Fruit fly (Drosophila melanogaster) whole organism, embryonic: ENCODE data around the gene CG12784.

ENCODE experiments used
- Aef1 ChIP-seq: fragments of 200-800 bp; sonication (Bioruptor generic); IDR thresholded peaks from 3 replicates; pipeline ENCODE4 v1.3.6; 2022; ENCODE audit warnings: missing biosample characterization, missing genetic modification characterization
- Atf3 ChIP-seq: fragments of 200-800 bp; sonication (Bioruptor generic); optimal IDR thresholded peaks from 3 replicates; lab custom pipeline; 2016; ENCODE audit warnings: missing biosample characterization, missing genetic modification characterization
- CG10431 ChIP-seq: fragments of 200-800 bp; sonication (Bioruptor generic); optimal IDR thresholded peaks from 3 replicates; lab custom pipeline; 2018; ENCODE audit warnings: missing biosample characterization, mild to moderate bottlenecking, missing genetic modification characterization
- CG11085 ChIP-seq: fragments of 200-800 bp; sonication (Bioruptor generic); IDR thresholded peaks from 2 replicates; pipeline ENCODE4 v1.3.6; 2022; ENCODE audit warnings: missing biosample characterization, missing genetic modification characterization
- CG12769 ChIP-seq: fragments of 200-800 bp; sonication (Bioruptor generic); optimal IDR thresholded peaks from 2 replicates; lab custom pipeline; 2019; ENCODE audit warnings: missing biosample characterization, mild to moderate bottlenecking, missing genetic modification characterization, moderate library complexity
- CG13624 ChIP-seq: fragments of 200-800 bp; sonication (Bioruptor generic); optimal IDR thresholded peaks from 2 replicates; lab custom pipeline; 2016; ENCODE audit warnings: missing biosample characterization, missing genetic modification characterization
- CG1647 ChIP-seq: fragments of 200-800 bp; sonication (Bioruptor generic); optimal IDR thresholded peaks from 3 replicates; lab custom pipeline; 2016; ENCODE audit warnings: missing biosample characterization, missing genetic modification characterization
- CG2202 ChIP-seq: fragments of 200-800 bp; sonication (Bioruptor generic); optimal IDR thresholded peaks from 2 replicates; lab custom pipeline; 2018; ENCODE audit warnings: missing biosample characterization, mild to moderate bottlenecking, missing genetic modification characterization
- CG2889 ChIP-seq: fragments of 200-800 bp; sonication (Bioruptor generic); IDR thresholded peaks from 3 replicates; pipeline ENCODE4 v1.3.6; 2022; ENCODE audit warnings: missing biosample characterization, missing genetic modification characterization
- CG32767 ChIP-seq: fragments of 200-800 bp; sonication (Bioruptor generic); IDR thresholded peaks from 2 replicates; pipeline ENCODE4 v1.3.6; 2022; ENCODE audit warnings: missing biosample characterization, missing genetic modification characterization
- CG3407 ChIP-seq: fragments of 200-800 bp; sonication (Bioruptor generic); optimal IDR thresholded peaks from 2 replicates; lab custom pipeline; 2018; ENCODE audit warnings: missing biosample characterization, mild to moderate bottlenecking, missing genetic modification characterization
- CG4424 ChIP-seq: fragments of 200-800 bp; sonication (Bioruptor generic); optimal IDR thresholded peaks from 3 replicates; lab custom pipeline; 2016; ENCODE audit warnings: missing biosample characterization, missing genetic modification characterization
- CG7786 ChIP-seq: fragments of 200-800 bp; sonication (Bioruptor generic); optimal IDR thresholded peaks from 2 replicates; lab custom pipeline; 2016; ENCODE audit warnings: missing biosample characterization, missing genetic modification characterization
- CG9797 ChIP-seq: fragments of 200-800 bp; sonication (Bioruptor generic); optimal IDR thresholded peaks from 3 replicates; lab custom pipeline; 2018; ENCODE audit warnings: missing biosample characterization, mild to moderate bottlenecking, missing genetic modification characterization
- Chrac-16 ChIP-seq: fragments of 200-800 bp; sonication (Bioruptor generic); optimal IDR thresholded peaks from 3 replicates; lab custom pipeline; 2016; ENCODE audit warnings: missing biosample characterization, missing genetic modification characterization
- CoRest ChIP-seq: fragments of 200-800 bp; sonication (Bioruptor generic); optimal IDR thresholded peaks from 3 replicates; lab custom pipeline; 2018; ENCODE audit warnings: missing biosample characterization, mild to moderate bottlenecking, missing genetic modification characterization, moderate library complexity
- Dbx ChIP-seq: fragments of 200-800 bp; sonication (Bioruptor generic); IDR thresholded peaks from 3 replicates; pipeline ENCODE4 v1.3.6; 2022; ENCODE audit warnings: missing biosample characterization, missing genetic modification characterization
- Doc3 ChIP-seq: fragments of 200-800 bp; sonication (Bioruptor generic); IDR thresholded peaks from 3 replicates; pipeline ENCODE4 v1.3.6; 2022; ENCODE audit warnings: missing biosample characterization, missing genetic modification characterization; ENCODE audit not compliant: partially characterized antibody
- E2f1 ChIP-seq: fragments of 200-800 bp; sonication (Bioruptor generic); IDR thresholded peaks from 2 replicates; pipeline ENCODE4 v1.3.6; 2022; ENCODE audit warnings: missing biosample characterization, missing genetic modification characterization
- Eip74EF ChIP-seq, 2 experiments: fragments of 200-800 bp in 1 of 2; fragments of >200 bp in 1 of 2; sonication (Bioruptor generic) in 1 of 2; optimal IDR thresholded peaks; 2 replicates each; lab custom pipeline; 2017 to 2019; ENCODE audit warnings: missing biosample characterization in 2 of 2, missing genetic modification characterization in 2 of 2, mild to moderate bottlenecking in 1 of 2, moderate library complexity in 1 of 2
- Fer1 ChIP-seq: fragments of 200-800 bp; sonication (Bioruptor generic); optimal IDR thresholded peaks from 2 replicates; lab custom pipeline; 2017; ENCODE audit warnings: missing biosample characterization, mild to moderate bottlenecking, missing genetic modification characterization
- Gug ChIP-seq: fragments of 200-800 bp; sonication (Bioruptor generic); IDR thresholded peaks from 4 replicates; pipeline ENCODE4 v1.3.6; 2022; ENCODE audit warnings: missing biosample characterization, missing genetic modification characterization
- Hmr ChIP-seq: fragments of 200-800 bp; sonication (Bioruptor generic); optimal IDR thresholded peaks from 3 replicates; lab custom pipeline; 2017; ENCODE audit warnings: mild to moderate bottlenecking, missing biosample characterization, missing genetic modification reagents, missing genetic modification characterization
- Hr3 ChIP-seq: fragments of 200-800 bp; sonication (Bioruptor generic); optimal IDR thresholded peaks from 3 replicates; lab custom pipeline; 2016; ENCODE audit warnings: missing biosample characterization, missing genetic modification characterization
- Mad ChIP-seq: fragments of 200-800 bp; sonication (Bioruptor generic); optimal IDR thresholded peaks from 2 replicates; lab custom pipeline; 2016; ENCODE audit warnings: missing biosample characterization, missing genetic modification characterization
- Myb ChIP-seq: fragments of 200-800 bp; sonication (Bioruptor generic); optimal IDR thresholded peaks from 2 replicates; lab custom pipeline; 2016; ENCODE audit warnings: missing biosample characterization, missing genetic modification characterization
- Nf-YA ChIP-seq: fragments of 200-800 bp; sonication (Bioruptor generic); IDR thresholded peaks from 2 replicates; pipeline ENCODE4 v1.3.6; 2022; ENCODE audit warnings: missing biosample characterization, missing genetic modification characterization
- Nf-YB ChIP-seq: fragments of 200-800 bp; sonication (Bioruptor generic); optimal IDR thresholded peaks from 3 replicates; lab custom pipeline; 2019; ENCODE audit warnings: missing biosample characterization, mild to moderate bottlenecking, missing genetic modification characterization, moderate library complexity
- Oli ChIP-seq: fragments of 200-800 bp; sonication (Bioruptor generic); optimal IDR thresholded peaks from 2 replicates; lab custom pipeline; 2018; ENCODE audit warnings: missing biosample characterization, mild to moderate bottlenecking, missing genetic modification characterization, moderate library complexity
- Ssrp ChIP-seq: fragments of 200-800 bp; sonication (Bioruptor generic); optimal IDR thresholded peaks from 2 replicates; lab custom pipeline; 2018; ENCODE audit warnings: missing biosample characterization, mild to moderate bottlenecking, missing genetic modification characterization, moderate library complexity
- TFAM ChIP-seq: fragments of 200-800 bp; sonication (Bioruptor generic); optimal IDR thresholded peaks from 2 replicates; lab custom pipeline; 2017; ENCODE audit warnings: missing biosample characterization, missing genetic modification characterization, inconsistent platforms
- YL-1 ChIP-seq: fragments of 200-800 bp; sonication (Bioruptor generic); optimal IDR thresholded peaks from 3 replicates; lab custom pipeline; 2017; ENCODE audit warnings: missing biosample characterization, mild to moderate bottlenecking, missing genetic modification characterization
- amos ChIP-seq: fragments of 200-800 bp; sonication (Bioruptor generic); IDR thresholded peaks from 2 replicates; pipeline ENCODE4 v1.3.6; 2022; ENCODE audit warnings: missing biosample characterization, missing genetic modification characterization; ENCODE audit not compliant: partially characterized antibody
- ap ChIP-seq: fragments of 200-800 bp; sonication (Bioruptor generic); IDR thresholded peaks from 2 replicates; pipeline ENCODE4 v1.3.6; 2022; ENCODE audit warnings: missing biosample characterization, missing genetic modification characterization
- ara ChIP-seq: fragments of 200-800 bp; sonication (Bioruptor generic); IDR thresholded peaks from 2 replicates; pipeline ENCODE4 v1.3.6; 2022; ENCODE audit warnings: missing biosample characterization, missing genetic modification characterization
- ase ChIP-seq: fragments of 200-800 bp; sonication (Bioruptor generic); IDR thresholded peaks from 3 replicates; pipeline ENCODE4 v1.3.6; 2022; ENCODE audit warnings: missing biosample characterization, missing genetic modification characterization
- bsh ChIP-seq, 2 experiments: fragments of 200-800 bp; sonication (Bioruptor generic); optimal IDR thresholded peaks; 2 replicates each; lab custom pipeline; 2017 to 2018; ENCODE audit warnings: mild to moderate bottlenecking in 2 of 2, missing biosample characterization in 2 of 2, missing genetic modification characterization in 2 of 2, moderate library complexity in 1 of 2
- chif ChIP-seq, 2 experiments: fragments of 200-800 bp; sonication (Bioruptor generic); optimal IDR thresholded peaks; 3 replicates each; lab custom pipeline; 2016; ENCODE audit warnings: missing biosample characterization in 2 of 2, missing genetic modification characterization in 2 of 2
- chm ChIP-seq: fragments of 200-800 bp; sonication (Bioruptor generic); IDR thresholded peaks from 2 replicates; pipeline ENCODE4 v1.3.6; 2022; ENCODE audit warnings: missing biosample characterization, missing genetic modification characterization
- en ChIP-seq: fragments of 200-800 bp; sonication (Bioruptor generic); optimal IDR thresholded peaks from 2 replicates; lab custom pipeline; 2016; ENCODE audit warnings: missing biosample characterization, missing genetic modification characterization
- fru ChIP-seq: fragments of >200 bp; optimal IDR thresholded peaks from 2 replicates; lab custom pipeline; 2017
- gfzf ChIP-seq: fragments of 200-800 bp; sonication (Bioruptor generic); optimal IDR thresholded peaks from 2 replicates; lab custom pipeline; 2016; ENCODE audit warnings: missing biosample characterization, mild to moderate bottlenecking, missing genetic modification characterization, moderate library complexity
- jigr1 ChIP-seq: fragments of 200-800 bp; sonication (Bioruptor generic); IDR thresholded peaks from 3 replicates; pipeline ENCODE4 v1.3.6; 2022; ENCODE audit warnings: missing biosample characterization, missing genetic modification characterization
- nom ChIP-seq: fragments of 200-800 bp; sonication (Bioruptor generic); optimal IDR thresholded peaks from 2 replicates; lab custom pipeline; 2017; ENCODE audit warnings: missing biosample characterization, missing genetic modification characterization, mild to moderate bottlenecking, moderate library complexity, missing genetic modification reagents
- peb ChIP-seq: fragments of 200-800 bp; sonication (Bioruptor generic); IDR thresholded peaks from 2 replicates; pipeline ENCODE4 v1.3.6; 2022; ENCODE audit warnings: missing biosample characterization, missing genetic modification characterization
- seq ChIP-seq: fragments of 200-800 bp; sonication (Bioruptor generic); IDR thresholded peaks from 2 replicates; pipeline ENCODE4 v1.3.6; 2022; ENCODE audit warnings: missing biosample characterization, missing genetic modification characterization
- tna ChIP-seq: fragments of 200-800 bp; sonication (Bioruptor generic); IDR thresholded peaks from 2 replicates; pipeline ENCODE4 v1.3.6; 2022; ENCODE audit warnings: missing biosample characterization, missing genetic modification characterization; ENCODE audit not compliant: partially characterized antibody
- ttk ChIP-seq: fragments of 200-800 bp; sonication (Bioruptor generic); IDR thresholded peaks from 2 replicates; pipeline ENCODE4 v2.1.2; 2022; ENCODE audit warnings: missing biosample characterization, missing genetic modification characterization
- twi ChIP-seq: fragments of 200-800 bp; optimal IDR thresholded peaks from 2 replicates; lab custom pipeline; 2019; ENCODE audit warnings: missing biosample characterization, mild to moderate bottlenecking, missing genetic modification characterization, moderate library complexity
- wdn ChIP-seq: fragments of 200-800 bp; sonication (Bioruptor generic); IDR thresholded peaks from 2 replicates; pipeline ENCODE4 v1.3.6; 2022; ENCODE audit warnings: missing biosample characterization, missing genetic modification characterization
- wek ChIP-seq: fragments of 200-800 bp; sonication (Bioruptor generic); optimal IDR thresholded peaks from 3 replicates; lab custom pipeline; 2018; ENCODE audit warnings: missing biosample characterization, mild to moderate bottlenecking, missing genetic modification characterization, moderate library complexity
- wor ChIP-seq: fragments of 200-800 bp; sonication (Bioruptor generic); IDR thresholded peaks from 2 replicates; pipeline ENCODE4 v1.3.6; 2022; ENCODE audit warnings: missing biosample characterization, missing genetic modification characterization

The CG12784 gene

DNA sequence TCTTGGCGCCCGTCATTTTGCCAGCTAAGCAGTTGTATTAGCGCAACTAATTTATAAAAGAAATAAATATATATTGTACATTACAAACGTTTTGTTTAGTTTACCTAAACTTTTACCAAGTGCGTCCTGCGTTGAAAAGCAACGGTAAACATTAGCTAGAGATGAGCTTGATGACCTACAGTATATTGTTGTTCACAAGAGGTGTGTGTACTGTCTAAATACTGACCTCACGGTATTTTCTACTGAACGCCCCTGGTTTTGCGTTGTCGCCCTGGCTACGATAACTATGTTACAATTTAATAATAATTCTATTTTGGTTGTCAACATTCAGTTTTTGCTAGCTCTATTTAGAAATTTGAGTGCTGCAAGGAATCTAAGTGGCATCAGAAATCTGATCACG is 29.5 kb downstream of the CG12784 start, which contains the start of gene Acyp2 (continued):
- TF ChIP-seq ttk (GFP tag; lab: Robert Waterston, UW) (no peak), nom (GFP tag; lab: Kevin White, UChicago) (no peak), CG2889 (no peak), ase (no peak), Mad (GFP tag; lab: Kevin White, UChicago) (peak; percentile 56), Fer1 (GFP tag; lab: Kevin White, UChicago) (no peak), Nf-YB (GFP tag; lab: Kevin White, UChicago) (no peak), CG11085 (GFP tag; lab: Robert Waterston, UW) (no peak), twi (tag; lab: Kevin White, UChicago) (no peak), wek (GFP tag; lab: Kevin White, UChicago) (no peak), bsh (GFP tag; optimal IDR thresholded peaks at IDR 0.05; lab: Kevin White, UChicago) (no peak), TFAM (GFP tag; lab: Kevin White, UChicago) (no peak), Eip74EF (GFP tag; optimal IDR thresholded peaks at IDR 0.05; lab: Kevin White, UChicago) (no peak), gfzf (GFP tag; lab: Kevin White, UChicago) (peak; percentile 53), Myb (GFP tag; lab: Kevin White, UChicago) (peak; percentile 96), Nf-YA (GFP tag; lab: Robert Waterston, UW) (no peak), jigr1 (GFP tag; lab: Robert Waterston, UW) (no peak), Atf3 (GFP tag; lab: Kevin White, UChicago) (no peak), CG3407 (GFP tag; lab: Kevin White, UChicago) (no peak), YL-1 (peak; percentile 60), CG1647 (GFP tag; lab: Kevin White, UChicago) (no peak), CG10431 (GFP tag; lab: Kevin White, UChicago) (no peak), Oli (tag; lab: Kevin White, UChicago) (no peak), CoRest (tag; lab: Kevin White, UChicago) (peak; percentile 48), CG2202 (tag; lab: Kevin White, UChicago) (no peak), CG7786 (no peak), seq (no peak), Doc3 (peak; percentile 56; the same call in 2 of the 3 replicates), wdn (peak; percentile 6; the same call in 1 of the 2 replicates), CG13624 (GFP tag; lab: Kevin White, UChicago) (peak; percentile 27), amos (peak; percentile 62), tna (GFP tag; lab: Robert Waterston, UW) (peak; percentile 31; the same call in 1 of the 2 replicates), Dbx (GFP tag; lab: Robert Waterston, UW) (peak; percentile 63; the same call in 2 of the 3 replicates), Aef1 (GFP tag; lab: Robert Waterston, UW) (no peak), ara (GFP tag; lab: Robert Waterston, UW) (no peak), ap (GFP tag; lab: Robert Waterston, UW) (no peak), Ssrp (no peak), CG32767 (GFP tag; lab: Robert Waterston, UW) (no peak), wor (GFP tag; lab: Robert Waterston, UW) (no peak), CG4424 (peak; percentile 14), Chrac-16 (GFP tag; lab: Kevin White, UChicago) (peak; percentile 35), Gug (GFP tag; lab: Robert Waterston, UW) (peak; percentile 36; the same call in 1 of the 4 replicates), peb (GFP tag; lab: Robert Waterston, UW) (no peak), CG9797 (GFP tag; lab: Kevin White, UChicago) (peak; percentile 51), chm (GFP tag; lab: Robert Waterston, UW) (no peak), chif (GFP tag; optimal IDR thresholded peaks at IDR 0.05; lab: Kevin White, UChicago) (peak in 1 of 2 experiments; percentile 3), CG12769 (peak; percentile 8), fru (lab: Kevin White, UChicago) (no peak), E2f1 (GFP tag; lab: Robert Waterston, UW) (no peak), Hr3 (peak; percentile 10), en (GFP tag; lab: Kevin White, UChicago) (no peak), Hmr (GFP tag; lab: Kevin White, UChicago) (peak; percentile 63)
